Worm (Caenorhabditis elegans): Measurements from ENCODE around the gene mrps-10.

- TF ChIP-seq ahr-1 (tag; optimal IDR thresholded peaks at IDR 0.05) (no peak), ceh-31 (tag; optimal IDR thresholded peaks at IDR 0.05) (no peak), ceh-18 (tag; optimal IDR thresholded peaks at IDR 0.05) (no peak), nhr-11 (tag; optimal IDR thresholded peaks at IDR 0.05) (no peak)
Observed at ce11 chrIII:12918575-12918974, 7.8 kb upstream of the mrps-10 start, which contains the start of gene Y37D8A.16.
